Worm (Caenorhabditis elegans): ENCODE results near the gene clec-262.
"Not testable (repeated sequence)": the region's sequence is repeated elsewhere in the genome, so short reads cannot be mapped to it uniquely, and the experiment has no call there.

The clec-262 gene

DNA sequence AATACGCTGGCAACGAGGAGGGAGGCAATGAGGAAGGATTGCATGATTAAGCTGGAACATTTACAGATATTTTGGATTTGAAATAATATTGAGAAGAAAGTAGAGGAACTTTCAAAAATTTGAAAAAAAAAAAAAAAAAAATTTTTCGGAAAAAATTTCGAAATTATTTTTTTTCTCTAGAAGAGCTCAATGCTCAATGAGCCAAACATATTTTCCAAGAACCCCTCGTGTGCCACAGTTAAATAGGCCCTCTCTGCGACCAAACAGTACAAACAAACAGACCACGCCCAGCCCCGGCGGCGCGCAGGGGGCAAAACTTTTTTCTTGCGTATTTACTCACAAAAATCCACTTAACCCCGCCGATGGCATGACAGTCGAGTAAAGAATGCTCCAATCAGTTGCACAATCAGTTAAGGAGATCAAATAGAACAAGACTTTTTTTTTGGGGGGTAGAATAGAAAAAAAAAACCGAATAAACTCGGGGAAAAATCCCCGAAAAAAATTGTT lies 31.8 kb upstream of the clec-262 start, which contains the start of gene pqn-94 (continued):
- no peak for TF ChIP-seq him-1 (tag; optimal IDR thresholded peaks at IDR 0.05)
- TF ChIP-seq ztf-25 (GFP tag; IDR thresholded peaks at IDR 0.05), result no peak
- no peak for TF ChIP-seq ceh-58 (GFP tag; IDR thresholded peaks at IDR 0.05)

DNA sequence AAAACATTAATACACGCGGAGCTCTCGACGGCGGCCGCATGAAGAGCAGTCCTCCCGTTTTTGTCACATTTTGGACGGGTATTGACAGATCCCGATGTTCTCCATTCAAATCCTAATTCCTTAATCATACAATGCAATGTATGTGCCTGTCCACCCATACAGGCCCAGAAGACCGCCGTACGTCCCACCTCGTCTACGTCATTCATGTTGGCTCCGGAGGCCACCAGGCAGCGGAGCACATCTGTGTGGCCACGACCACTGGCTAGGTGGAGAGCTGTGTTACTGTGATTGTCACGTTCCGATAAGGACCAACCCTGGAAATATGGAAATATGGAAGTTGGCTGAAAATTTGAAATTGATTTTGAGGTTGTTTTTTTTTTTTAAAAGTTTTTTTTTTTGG lies 28.8 kb upstream of the clec-262 start:
- 0 out of 2 replicates have a peak, but pooled peaks have one; percentile 60 for TF ChIP-seq nhr-120 (GFP tag; IDR thresholded peaks at IDR 0.05)
- TF ChIP-seq tbx-9 (tag; optimal IDR thresholded peaks at IDR 0.05; ENCODE audit: borderline replicate concordance), result no peak

DNA sequence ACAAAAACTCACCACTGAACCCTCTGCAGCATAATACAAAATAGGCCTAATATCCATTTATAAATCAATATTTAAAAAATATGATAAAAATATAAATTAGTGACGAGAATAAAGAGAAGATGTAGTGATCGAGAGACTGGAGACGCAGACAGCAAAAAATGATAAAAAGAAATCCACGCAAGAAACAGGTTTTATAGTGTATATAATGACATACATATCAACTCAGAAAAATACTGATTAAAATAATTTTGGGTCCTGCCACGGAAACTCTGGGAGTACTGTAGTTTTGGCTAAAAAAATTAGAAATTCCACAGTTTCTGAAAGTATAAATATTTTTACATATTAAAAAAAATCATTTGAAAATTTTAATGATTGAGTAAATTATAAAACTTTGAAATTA lies 22.3 kb upstream of the clec-262 start, which contains the start of gene mlt-4:
Gene mlt-4, minus strand, starts transcription at position 101 of the 400 bp plus-strand sequence.
- TF ChIP-seq sea-2 (GFP tag; IDR thresholded peaks at IDR 0.05) (no peak), tbx-9 (tag; optimal IDR thresholded peaks at IDR 0.05; ENCODE audit: borderline replicate concordance) (no peak), lin-35 (GFP tag; optimal IDR thresholded peaks at IDR 0.05) (no peak), ceh-91 (GFP tag; IDR thresholded peaks at IDR 0.05) (no peak), nhr-120 (GFP tag; IDR thresholded peaks at IDR 0.05) (no peak), nhr-90 (tag; optimal IDR thresholded peaks at IDR 0.05) (no peak)

DNA sequence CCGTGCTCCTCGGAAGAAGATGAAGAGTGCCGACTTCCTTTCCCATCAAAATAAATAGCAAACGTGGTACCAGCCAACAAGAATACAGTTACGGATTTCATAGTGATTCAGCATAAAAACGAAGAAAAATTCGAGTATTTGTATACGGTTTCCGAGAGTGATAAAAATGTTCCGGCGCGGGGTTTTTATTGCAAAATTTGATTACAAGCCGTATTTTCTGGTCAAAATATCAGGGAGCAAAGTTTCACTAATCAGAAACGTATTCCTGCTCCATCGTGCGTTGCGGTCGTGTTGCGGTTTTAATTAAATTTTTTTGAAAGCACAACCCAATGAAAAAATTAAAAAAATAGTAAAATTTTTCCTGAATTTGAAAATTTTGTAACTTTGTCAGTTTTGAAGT lies 17.2 kb upstream of the clec-262 start, which contains the start of gene clec-261:
Gene clec-261, minus strand, starts transcription at position 101 of the 400 bp plus-strand sequence.
- no peak for TF ChIP-seq lsy-27 (tag; optimal IDR thresholded peaks at IDR 0.05; ENCODE audit: borderline replicate concordance, insufficient read depth)
- no peak for TF ChIP-seq unc-62 (GFP tag; optimal IDR thresholded peaks at IDR 0.05)
- no peak for TF ChIP-seq T26A5.8 (tag; optimal IDR thresholded peaks at IDR 0.05)

DNA sequence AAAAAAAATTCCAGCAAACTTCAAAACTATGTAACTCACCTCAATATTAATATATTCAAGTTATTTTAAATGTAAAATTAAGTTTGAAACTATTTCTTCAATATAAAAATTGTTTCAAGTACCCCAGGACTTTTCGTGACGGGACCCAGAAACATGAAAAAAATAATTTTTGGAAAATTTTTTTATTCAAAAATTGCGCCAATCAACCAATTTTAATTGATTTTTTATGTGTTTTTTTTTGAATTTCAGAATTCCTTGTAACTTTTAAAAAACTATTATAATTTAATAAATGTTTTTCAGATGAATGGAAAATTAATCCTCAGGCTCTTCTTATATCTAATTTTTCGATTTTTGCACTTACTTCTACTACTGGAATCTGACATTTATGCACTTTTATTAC lies 14.0 kb upstream of the clec-262 start, which contains the start of gene ZC15.5:
Gene ZC15.5, plus strand, starts transcription at position 301 of the 400 bp plus-strand sequence.
- TF ChIP-seq ztf-6 (GFP tag; IDR thresholded peaks at IDR 0.05) (no peak), hlh-26 (GFP tag; conservative IDR thresholded peaks at IDR 0.05) (no peak), dpl-1 (GFP tag; optimal IDR thresholded peaks at IDR 0.05) (no peak), B0261.1 (tag; optimal IDR thresholded peaks at IDR 0.05) (no peak), ztf-22 (GFP tag; optimal IDR thresholded peaks at IDR 0.05) (no peak), rcor-1 (GFP tag; IDR thresholded peaks at IDR 0.05) (no peak), F52B5.7 (tag; optimal IDR thresholded peaks at IDR 0.05) (no peak), pbrm-1 (GFP tag; IDR thresholded peaks at IDR 0.05) (no peak), mes-4 (tag; optimal IDR thresholded peaks at IDR 0.05) (no peak)

DNA sequence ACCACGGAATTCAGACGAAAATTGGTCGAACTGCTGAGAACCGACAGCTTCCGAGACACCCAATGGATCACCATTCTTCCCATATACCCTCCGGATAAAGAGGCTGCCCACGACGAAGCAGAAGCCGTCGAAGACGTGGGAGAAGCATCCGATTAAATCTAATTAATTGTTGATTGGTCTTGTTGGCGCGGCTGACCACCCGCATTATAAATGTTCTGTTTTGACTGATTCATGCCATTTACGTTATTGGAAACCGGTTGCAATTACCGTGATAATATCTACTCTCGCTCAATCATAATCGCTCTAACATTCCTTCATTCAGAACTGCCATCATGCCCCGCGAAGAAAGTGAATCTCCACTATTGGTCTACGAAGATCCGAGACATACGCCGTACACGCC lies 8.3 kb upstream of the clec-262 start, which contains the start of gene ZC15.3:
Gene ZC15.3, plus strand, starts transcription at position 301 of the 400 bp plus-strand sequence.
- not testable (repeated sequence) for TF ChIP-seq F10E7.11 (tag; optimal IDR thresholded peaks at IDR 0.05); dox-1 (GFP tag; IDR thresholded peaks at IDR 0.05); hmg-1.2 (GFP tag; IDR thresholded peaks at IDR 0.05)

DNA sequence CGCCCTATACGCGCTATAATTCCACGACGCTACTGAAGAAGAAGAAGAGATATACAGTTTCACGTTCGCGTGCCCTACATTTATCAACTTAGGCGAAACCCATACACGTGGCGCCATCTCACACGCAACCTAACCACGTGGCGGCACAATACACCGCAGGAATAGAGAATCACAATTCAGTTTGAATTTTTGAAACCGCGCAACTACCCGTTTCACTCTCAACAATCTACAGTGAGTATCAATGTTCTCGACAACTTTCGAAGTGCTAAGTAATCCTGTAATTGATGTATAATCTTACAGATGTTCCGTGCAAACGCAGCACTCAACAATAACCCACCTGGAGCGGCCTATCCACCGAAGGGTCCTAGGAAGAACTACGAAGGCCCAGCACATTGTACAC lies 5.8 kb upstream of the clec-262 start, which contains the start of gene ZC15.1:
Gene ZC15.1, plus strand, starts transcription at position 301 of the 400 bp plus-strand sequence.
- TF ChIP-seq mcd-1 (GFP tag; IDR thresholded peaks at IDR 0.05) (no peak), lin-40 (tag; optimal IDR thresholded peaks at IDR 0.05) (no peak), akir-1 (GFP tag; optimal IDR thresholded peaks at IDR 0.05) (no peak), ceh-79 (tag; optimal IDR thresholded peaks at IDR 0.05) (no peak), cebp-1 (GFP tag; IDR thresholded peaks at IDR 0.05) (no peak), cebp-1 (tag; optimal IDR thresholded peaks at IDR 0.05) (no peak), ceh-91 (GFP tag; IDR thresholded peaks at IDR 0.05) (no peak), Y95B8A.8 (GFP tag; IDR thresholded peaks at IDR 0.05) (no peak), F55B11.4 (tag; optimal IDR thresholded peaks at IDR 0.05; ENCODE audit: borderline replicate concordance, insufficient read depth) (no peak), snpc-1.1 (tag; optimal IDR thresholded peaks at IDR 0.05; ENCODE audit: insufficient read depth) (no peak), K11D2.4 (GFP tag; IDR thresholded peaks at IDR 0.05) (no peak), madf-8 (GFP tag; conservative IDR thresholded peaks at IDR 0.05) (no peak), T26A5.8 (tag; optimal IDR thresholded peaks at IDR 0.05) (no peak)
